Fruit fly (Drosophila melanogaster): ENCODE results near the gene CG5902.

DNA sequence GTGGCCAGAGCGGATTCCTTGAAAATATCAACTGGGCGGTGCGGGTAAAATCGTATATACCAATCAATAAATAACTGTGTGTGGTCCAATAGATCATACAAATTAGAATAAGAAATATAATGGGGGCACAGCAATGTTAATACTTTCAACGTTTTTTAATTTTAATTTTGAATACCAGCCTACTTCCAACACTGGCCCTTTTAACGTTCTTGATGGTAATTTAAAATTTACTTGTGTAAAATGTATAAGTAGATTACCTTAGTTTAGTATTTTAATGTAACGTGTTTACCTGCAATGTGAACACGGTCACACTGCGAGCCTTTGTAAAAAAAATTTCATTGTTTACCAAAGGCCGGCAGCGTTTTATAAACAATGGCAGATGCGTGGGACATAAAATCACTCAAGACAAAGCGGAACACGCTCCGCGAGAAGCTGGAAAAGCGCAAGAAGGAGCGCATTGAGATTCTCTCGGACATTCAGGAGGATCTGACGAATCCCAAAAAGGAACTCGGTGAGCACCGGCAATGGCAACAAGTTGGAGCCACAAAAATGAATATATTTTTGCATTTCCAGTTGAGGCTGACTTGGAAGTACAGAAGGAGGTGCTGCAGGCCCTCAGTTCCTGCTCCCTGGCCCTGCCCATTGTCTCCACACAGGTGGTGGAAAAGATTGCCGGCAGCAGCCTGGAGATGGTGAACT, 45.5 kb downstream of the CG5902 start, which contains the start of the genes KrT95D and Mettl3:
- no peak for TF ChIP-seq CG8478 (optimal IDR thresholded peaks at IDR 0.05)
- TF ChIP-seq CTCF (optimal IDR thresholded peaks at IDR 0.05), result peak in 1 of 2 experiments; percentile 7

Data from S2 (cell line).